Worm (Caenorhabditis elegans) whole organism, L4 larva: ENCODE data around the gene EGAP1.5.

Experiments used
- D1046.2 ChIP-seq: fragments of 200-800 bp; sonication (Bioruptor generic); IDR thresholded peaks from 2 replicates; pipeline ENCODE4 v1.3.6; 2022; ENCODE audit warnings: missing genetic modification characterization, missing compliant biosample characterization
- F10B5.3 ChIP-seq: sonication (generic microtip); optimal IDR thresholded peaks from 2 replicates; lab custom pipeline; 2016; ENCODE audit warnings: mild to moderate bottlenecking, missing genetic modification characterization, missing compliant biosample characterization
- F26F4.8 ChIP-seq: fragments of 200-800 bp; sonication (Bioruptor generic); conservative IDR thresholded peaks from 2 replicates; pipeline ENCODE4 v1.3.6; 2022; ENCODE audit warnings: missing genetic modification characterization, missing compliant biosample characterization
- R02D3.7 ChIP-seq: fragments of 150-350 bp; sonication (generic microtip); optimal IDR thresholded peaks from 3 replicates; lab custom pipeline; 2014; ENCODE audit warnings: missing biosample characterization, missing genetic modification characterization
- Y48G9A.11 ChIP-seq: fragments of 200-800 bp; sonication (Bioruptor generic); IDR thresholded peaks from 2 replicates; pipeline ENCODE4 v1.3.6; 2022; ENCODE audit warnings: missing genetic modification reagents, missing genetic modification characterization, missing compliant biosample characterization
- Y5F2A.4 ChIP-seq: fragments of 200-800 bp; sonication (Bioruptor generic); optimal IDR thresholded peaks from 2 replicates; lab custom pipeline; 2018; ENCODE audit warnings: mild to moderate bottlenecking, missing genetic modification characterization, missing compliant biosample characterization
- Y75B8A.6 ChIP-seq: fragments of 200-800 bp; sonication (Bioruptor generic); IDR thresholded peaks from 2 replicates; pipeline ENCODE4 v1.3.6; 2022; ENCODE audit warnings: missing genetic modification reagents, missing genetic modification characterization, missing compliant biosample characterization
- aha-1 ChIP-seq: fragments of 150-350 bp; peaks from one replicate; lab custom pipeline; 2014; ENCODE audit warnings: missing biosample characterization, missing genetic modification characterization
- ama-1 ChIP-seq: fragments of 150-350 bp; optimal IDR thresholded peaks from 2 replicates; lab custom pipeline; 2014; ENCODE audit warnings: inconsistent platforms, mixed read lengths
- arid-1 ChIP-seq: fragments of 200-800 bp; sonication (Bioruptor generic); conservative IDR thresholded peaks from 2 replicates; pipeline ENCODE4 v1.3.6; 2022; ENCODE audit warnings: missing genetic modification reagents, missing genetic modification characterization, missing compliant biosample characterization
- ceh-32 ChIP-seq: sonication (generic microtip); optimal IDR thresholded peaks from 2 replicates; lab custom pipeline; 2016; ENCODE audit warnings: mild to moderate bottlenecking, missing genetic modification characterization, missing compliant biosample characterization; ENCODE audit not compliant: poor library complexity
- ceh-44 ChIP-seq: fragments of 200-800 bp; sonication (Bioruptor generic); IDR thresholded peaks from 2 replicates; pipeline ENCODE4 v1.3.6; 2022; ENCODE audit warnings: missing genetic modification reagents, missing genetic modification characterization, missing compliant biosample characterization
- ceh-62 ChIP-seq: sonication (generic microtip); optimal IDR thresholded peaks from 2 replicates; lab custom pipeline; 2017; ENCODE audit warnings: missing biosample characterization, missing genetic modification characterization
- ceh-82 ChIP-seq: sonication (generic microtip); optimal IDR thresholded peaks from 2 replicates; lab custom pipeline; 2017; ENCODE audit warnings: missing biosample characterization, missing genetic modification characterization
- ces-1 ChIP-seq: fragments of 150-350 bp; sonication (generic microtip); optimal IDR thresholded peaks from 4 replicates; lab custom pipeline; 2014; ENCODE audit warnings: missing biosample characterization, missing genetic modification reagents, missing genetic modification characterization
- cey-2 ChIP-seq: sonication (generic microtip); optimal IDR thresholded peaks from 3 replicates; lab custom pipeline; 2017; ENCODE audit warnings: missing genetic modification characterization, mild to moderate bottlenecking, missing compliant biosample characterization, antibody characterized with exemption, borderline replicate concordance; ENCODE audit not compliant: insufficient read depth
- ctbp-1 ChIP-seq: fragments of 200-800 bp; sonication (Bioruptor generic); IDR thresholded peaks from 2 replicates; pipeline ENCODE4 v1.3.6; 2022; ENCODE audit warnings: missing genetic modification reagents, missing genetic modification characterization, missing compliant biosample characterization
- dmd-6 ChIP-seq: fragments of 200-800 bp; sonication (Bioruptor generic); IDR thresholded peaks from 2 replicates; pipeline ENCODE4 v1.3.6; 2022; ENCODE audit warnings: missing genetic modification reagents, missing genetic modification characterization, missing compliant biosample characterization
- dmd-8 ChIP-seq: fragments of 200-800 bp; sonication (Bioruptor generic); IDR thresholded peaks from 2 replicates; pipeline ENCODE4 v1.3.6; 2022; ENCODE audit warnings: missing genetic modification characterization, missing compliant biosample characterization
- dmd-9 ChIP-seq: fragments of 200-800 bp; sonication (Bioruptor generic); IDR thresholded peaks from 2 replicates; pipeline ENCODE4 v1.3.6; 2022; ENCODE audit warnings: missing genetic modification reagents, missing genetic modification characterization, missing compliant biosample characterization
- dpl-1 ChIP-seq: fragments of 150-350 bp; optimal IDR thresholded peaks from 2 replicates; lab custom pipeline; 2014; ENCODE audit warnings: missing biosample characterization, missing genetic modification reagents, missing genetic modification characterization
- duxl-1 ChIP-seq: sonication (generic microtip); optimal IDR thresholded peaks from 2 replicates; lab custom pipeline; 2016; ENCODE audit warnings: mild to moderate bottlenecking, missing genetic modification characterization, moderate library complexity, missing compliant biosample characterization; ENCODE audit not compliant: poor library complexity
- egl-27 ChIP-seq: sonication (generic microtip); optimal IDR thresholded peaks from 3 replicates; lab custom pipeline; 2017; ENCODE audit warnings: missing biosample characterization, missing genetic modification reagents, missing genetic modification characterization
- fkh-10 ChIP-seq: fragments of 150-350 bp; optimal IDR thresholded peaks from 2 replicates; lab custom pipeline; 2014; ENCODE audit warnings: missing biosample characterization, missing genetic modification reagents, missing genetic modification characterization
- fos-1 ChIP-seq: fragments of 150-350 bp; optimal IDR thresholded peaks from 2 replicates; lab custom pipeline; 2014; ENCODE audit warnings: missing biosample characterization, missing genetic modification characterization
- gei-8 ChIP-seq: fragments of 200-800 bp; sonication (Bioruptor generic); optimal IDR thresholded peaks from 2 replicates; lab custom pipeline; 2018; ENCODE audit warnings: mild to moderate bottlenecking, missing genetic modification characterization, missing compliant biosample characterization
- hlh-11 ChIP-seq: fragments of 200-800 bp; sonication (Bioruptor generic); optimal IDR thresholded peaks from 2 replicates; lab custom pipeline; 2018; ENCODE audit warnings: mild to moderate bottlenecking, missing genetic modification characterization, missing compliant biosample characterization
- hmg-1.1 ChIP-seq: fragments of 200-800 bp; sonication (Bioruptor generic); IDR thresholded peaks from 2 replicates; pipeline ENCODE4 v1.3.6; 2022; ENCODE audit warnings: missing genetic modification reagents, missing genetic modification characterization, missing compliant biosample characterization
- jun-1 ChIP-seq: fragments of 150-350 bp; optimal IDR thresholded peaks from 2 replicates; lab custom pipeline; 2014; ENCODE audit warnings: missing biosample characterization, missing genetic modification reagents, missing genetic modification characterization
- lim-7 ChIP-seq: fragments of 200-800 bp; sonication (Bioruptor generic); IDR thresholded peaks from 2 replicates; pipeline ENCODE4 v1.3.6; 2022; ENCODE audit warnings: missing genetic modification characterization, missing compliant biosample characterization
- lin-13 ChIP-seq: fragments of 150-350 bp; optimal IDR thresholded peaks from 2 replicates; lab custom pipeline; 2014; ENCODE audit warnings: missing biosample characterization, missing genetic modification reagents, missing genetic modification characterization
- lin-38 ChIP-seq: fragments of 200-800 bp; sonication (Bioruptor generic); IDR thresholded peaks from 2 replicates; pipeline ENCODE4 v1.3.6; 2022; ENCODE audit warnings: missing genetic modification reagents, missing genetic modification characterization, missing compliant biosample characterization
- lin-39 ChIP-seq: fragments of 150-350 bp; optimal IDR thresholded peaks from 2 replicates; lab custom pipeline; 2014; ENCODE audit warnings: missing biosample characterization, missing genetic modification reagents, missing genetic modification characterization
- mep-1 ChIP-seq: fragments of 150-350 bp; sonication (generic microtip); optimal IDR thresholded peaks from 3 replicates; lab custom pipeline; 2014; ENCODE audit warnings: missing biosample characterization, missing genetic modification characterization
- mxl-2 ChIP-seq: fragments of 200-800 bp; sonication (Bioruptor generic); conservative IDR thresholded peaks from 2 replicates; pipeline ENCODE4 v1.3.6; 2022; ENCODE audit warnings: missing genetic modification reagents, missing genetic modification characterization, missing compliant biosample characterization
- nhr-10 ChIP-seq: fragments of 150-350 bp; optimal IDR thresholded peaks from 2 replicates; lab custom pipeline; 2014; ENCODE audit warnings: missing biosample characterization, missing genetic modification characterization
- nhr-111 ChIP-seq: fragments of 200-800 bp; sonication (Bioruptor generic); optimal IDR thresholded peaks from 2 replicates; lab custom pipeline; 2018; ENCODE audit warnings: mild to moderate bottlenecking, missing genetic modification characterization, missing compliant biosample characterization
- nhr-41 ChIP-seq: fragments of 200-800 bp; sonication (Bioruptor generic); IDR thresholded peaks from 2 replicates; pipeline ENCODE4 v1.3.6; 2022; ENCODE audit warnings: missing genetic modification reagents, missing genetic modification characterization, missing compliant biosample characterization
- nhr-6 ChIP-seq: fragments of 150-350 bp; optimal IDR thresholded peaks from 2 replicates; lab custom pipeline; 2014; ENCODE audit warnings: missing biosample characterization, missing genetic modification characterization
- pqm-1 ChIP-seq: sonication (generic microtip); optimal IDR thresholded peaks from 2 replicates; lab custom pipeline; 2017; ENCODE audit warnings: missing biosample characterization, missing genetic modification characterization
- rbr-2 ChIP-seq: sonication (generic microtip); optimal IDR thresholded peaks from 2 replicates; lab custom pipeline; 2016; ENCODE audit warnings: missing genotype, missing genetic modification characterization, missing compliant biosample characterization
- saeg-2 ChIP-seq: fragments of 200-800 bp; sonication (Bioruptor generic); IDR thresholded peaks from 2 replicates; pipeline ENCODE4 v1.3.6; 2022; ENCODE audit warnings: missing genetic modification reagents, missing genetic modification characterization, missing compliant biosample characterization
- sdz-12 ChIP-seq: fragments of 200-800 bp; sonication (Bioruptor generic); optimal IDR thresholded peaks from 2 replicates; lab custom pipeline; 2018; ENCODE audit warnings: mild to moderate bottlenecking, missing genetic modification characterization, missing compliant biosample characterization
- set-16 ChIP-seq: fragments of 200-800 bp; sonication (Bioruptor generic); IDR thresholded peaks from 2 replicates; pipeline ENCODE4 v1.3.6; 2022; ENCODE audit warnings: missing genetic modification reagents, missing genetic modification characterization, missing compliant biosample characterization
- snpc-4 ChIP-seq: fragments of 150-350 bp; optimal IDR thresholded peaks from 2 replicates; lab custom pipeline; 2014; ENCODE audit warnings: missing biosample characterization, missing genetic modification characterization
- tag-97 ChIP-seq: fragments of 200-800 bp; sonication (Bioruptor generic); IDR thresholded peaks from 2 replicates; pipeline ENCODE4 v1.3.6; 2022; ENCODE audit warnings: missing genetic modification characterization, missing compliant biosample characterization
- unc-130 ChIP-seq: sonication (generic microtip); optimal IDR thresholded peaks from 2 replicates; lab custom pipeline; 2016; ENCODE audit warnings: missing genetic modification reagents, missing genetic modification characterization, missing compliant biosample characterization
- unc-39 ChIP-seq: sonication (generic microtip); optimal IDR thresholded peaks from 2 replicates; lab custom pipeline; 2017; ENCODE audit warnings: missing biosample characterization, missing genetic modification characterization
- vab-7 ChIP-seq: fragments of 200-800 bp; sonication (Bioruptor generic); IDR thresholded peaks from 2 replicates; pipeline ENCODE4 v1.3.6; 2022; ENCODE audit warnings: missing genetic modification reagents, missing genetic modification characterization, missing compliant biosample characterization
- zfp-2 ChIP-seq: sonication (generic microtip); optimal IDR thresholded peaks from 2 replicates; lab custom pipeline; 2016; ENCODE audit warnings: mild to moderate bottlenecking, missing genetic modification characterization, missing compliant biosample characterization
- zip-2 ChIP-seq: fragments of 150-350 bp; optimal IDR thresholded peaks from 2 replicates; lab custom pipeline; 2014; ENCODE audit warnings: missing biosample characterization, missing genetic modification characterization
- ztf-11 ChIP-seq: fragments of 150-350 bp; optimal IDR thresholded peaks from 2 replicates; lab custom pipeline; 2014; ENCODE audit warnings: missing biosample characterization, missing genetic modification characterization
- ztf-7 ChIP-seq: fragments of 150-350 bp; optimal IDR thresholded peaks from 2 replicates; lab custom pipeline; 2014; ENCODE audit warnings: missing biosample characterization, missing genetic modification characterization

The EGAP1.5 gene

DNA sequence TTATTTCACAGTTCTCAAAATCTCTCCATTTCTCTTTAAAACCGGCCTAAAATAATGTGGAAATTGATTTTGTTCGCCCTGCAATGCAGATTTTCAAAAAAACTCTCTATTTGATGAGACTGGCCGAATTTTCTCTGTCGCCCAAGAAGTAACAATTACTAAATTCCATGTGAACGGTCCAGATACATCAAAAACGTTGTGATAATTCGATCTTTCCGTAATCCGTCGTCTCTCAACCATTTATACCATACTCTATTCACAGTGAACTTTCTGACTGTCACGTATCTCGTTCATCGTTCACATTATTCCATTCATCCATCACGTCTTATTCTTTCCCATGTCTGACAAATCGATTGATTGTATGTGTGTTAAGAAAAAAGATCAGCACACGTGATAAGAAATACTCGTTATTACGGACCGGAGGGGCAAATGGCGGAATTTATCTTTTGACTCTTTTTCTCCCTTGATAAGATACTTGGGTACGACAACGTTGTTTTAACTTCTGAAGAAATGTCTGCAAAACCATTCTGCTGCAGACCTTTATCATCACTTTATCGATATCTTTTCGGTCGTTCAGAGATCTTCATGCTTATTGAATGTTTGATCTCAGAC, 10.3 kb upstream of the EGAP1.5 start (continued):
- TF ChIP-seq dpl-1, result no peak
- no peak for TF ChIP-seq ceh-82 (tag; lab: Kevin White, UChicago)
- no peak for TF ChIP-seq hmg-1.1 (GFP tag; lab: Robert Waterston, UW)
- TF ChIP-seq F26F4.8, result no peak
- no peak for TF ChIP-seq lin-13 (GFP tag; lab: Kevin White, UChicago)
- no peak for TF ChIP-seq dmd-9
- no peak for TF ChIP-seq F10B5.3 (tag; lab: Kevin White, UChicago)
- no peak for TF ChIP-seq fkh-10 (GFP tag; lab: Kevin White, UChicago)
- no peak for TF ChIP-seq pqm-1 (tag; lab: Kevin White, UChicago)
- no peak for TF ChIP-seq egl-27 (tag; lab: Kevin White, UChicago)
- no peak for TF ChIP-seq ama-1 (lab: Kevin White, UChicago)
- no peak for TF ChIP-seq rbr-2
- TF ChIP-seq arid-1 (GFP tag; lab: Robert Waterston, UW), result no peak
- TF ChIP-seq lin-38 (GFP tag; lab: Robert Waterston, UW), result no peak
- TF ChIP-seq lin-39 (tag; lab: Kevin White, UChicago), result no peak
- TF ChIP-seq nhr-6 (tag; lab: Kevin White, UChicago), result no peak
- no peak for TF ChIP-seq unc-130 (GFP tag; lab: Kevin White, UChicago)
- no peak for TF ChIP-seq dmd-8 (GFP tag; lab: Robert Waterston, UW)
- TF ChIP-seq set-16 (GFP tag; lab: Robert Waterston, UW), result no peak
- TF ChIP-seq hlh-11 (tag; lab: Kevin White, UChicago), result peak; percentile 52
- no peak for TF ChIP-seq snpc-4 (tag; lab: Kevin White, UChicago)
- TF ChIP-seq tag-97, result no peak
- no peak for TF ChIP-seq R02D3.7
- TF ChIP-seq mxl-2 (GFP tag; lab: Robert Waterston, UW), result no peak
- no peak for TF ChIP-seq saeg-2 (GFP tag; lab: Robert Waterston, UW)
- no peak for TF ChIP-seq Y48G9A.11 (GFP tag; lab: Robert Waterston, UW)
- TF ChIP-seq jun-1 (tag; lab: Kevin White, UChicago), result no peak
- TF ChIP-seq gei-8 (GFP tag; lab: Kevin White, UChicago), result no peak
- no peak for TF ChIP-seq Y5F2A.4
- no peak for TF ChIP-seq duxl-1
- no peak for TF ChIP-seq vab-7 (GFP tag; lab: Robert Waterston, UW)
- TF ChIP-seq ztf-7 (tag; lab: Kevin White, UChicago), result no peak
- TF ChIP-seq zip-2 (tag; lab: Kevin White, UChicago), result no peak
- TF ChIP-seq aha-1 (tag; lab: Kevin White, UChicago), result peak; percentile 88
- TF ChIP-seq zfp-2 (tag; lab: Kevin White, UChicago), result no peak
- no peak for TF ChIP-seq ceh-44 (GFP tag; lab: Robert Waterston, UW)
- TF ChIP-seq dmd-6, result peak; percentile 50
- no peak for TF ChIP-seq ctbp-1 (GFP tag; lab: Robert Waterston, UW)
- no peak for TF ChIP-seq nhr-41 (GFP tag; lab: Robert Waterston, UW)
- no peak for TF ChIP-seq Y75B8A.6 (GFP tag; lab: Robert Waterston, UW)
- TF ChIP-seq ceh-62, result no peak
- TF ChIP-seq unc-39 (tag; lab: Kevin White, UChicago), result no peak
- TF ChIP-seq ces-1, result no peak
- no peak for TF ChIP-seq lim-7 (GFP tag; lab: Robert Waterston, UW)
- no peak for TF ChIP-seq sdz-12 (GFP tag; lab: Kevin White, UChicago)
- TF ChIP-seq ceh-32 (tag; lab: Kevin White, UChicago), result no peak
- TF ChIP-seq fos-1 (tag; lab: Kevin White, UChicago), result no peak
- TF ChIP-seq nhr-10 (tag; lab: Kevin White, UChicago), result no peak
- TF ChIP-seq cey-2 (tag; lab: Kevin White, UChicago), result peak; percentile 41
- TF ChIP-seq ztf-11 (tag; lab: Kevin White, UChicago), result no peak
- peak; percentile 12 for TF ChIP-seq mep-1
- no peak for TF ChIP-seq nhr-111 (GFP tag; lab: Kevin White, UChicago)
- no peak for TF ChIP-seq D1046.2
